Fruit fly (Drosophila melanogaster) whole organism, prepupa: ENCODE data around the gene CG46281.

Experiments
- CG10669 ChIP-seq: fragments of 200-800 bp; sonication (Bioruptor generic); optimal IDR thresholded peaks from 3 replicates; lab custom pipeline; 2018; ENCODE audit warnings: missing biosample characterization, mild to moderate bottlenecking, missing genetic modification characterization, moderate library complexity
- CG11762 ChIP-seq: fragments of 200-800 bp; sonication (Bioruptor generic); optimal IDR thresholded peaks from 3 replicates; lab custom pipeline; 2016; ENCODE audit warnings: missing biosample characterization, missing genetic modification characterization; ENCODE audit not compliant: insufficient read depth
- CG11902 ChIP-seq: fragments of 200-800 bp; sonication (Bioruptor generic); optimal IDR thresholded peaks from 3 replicates; lab custom pipeline; 2016; ENCODE audit warnings: missing biosample characterization, missing genetic modification characterization
- CG15336 ChIP-seq: fragments of 200-800 bp; sonication (Bioruptor generic); IDR thresholded peaks from 2 replicates; pipeline ENCODE4 v1.3.6; 2022; ENCODE audit warnings: missing biosample characterization, missing genetic modification characterization
- CG1621 ChIP-seq: fragments of 200-800 bp; sonication (Bioruptor generic); optimal IDR thresholded peaks from 3 replicates; lab custom pipeline; 2018; ENCODE audit warnings: missing biosample characterization, mild to moderate bottlenecking, missing genetic modification characterization
- CG16779 ChIP-seq: fragments of 200-800 bp; sonication (Bioruptor generic); optimal IDR thresholded peaks from 3 replicates; lab custom pipeline; 2017; ENCODE audit warnings: missing biosample characterization, mild to moderate bottlenecking, missing genetic modification characterization
- CG3032 ChIP-seq: fragments of 200-800 bp; optimal IDR thresholded peaks from 2 replicates; lab custom pipeline; 2019; ENCODE audit warnings: missing biosample characterization, mild to moderate bottlenecking, missing genetic modification characterization, moderate library complexity
- CG31627 ChIP-seq: fragments of 200-800 bp; sonication (Bioruptor generic); optimal IDR thresholded peaks from 3 replicates; lab custom pipeline; 2016; ENCODE audit warnings: missing biosample characterization, missing genetic modification characterization
- CG32006 ChIP-seq: fragments of 200-800 bp; sonication (Bioruptor generic); optimal IDR thresholded peaks from 3 replicates; lab custom pipeline; 2017; ENCODE audit warnings: missing biosample characterization, mild to moderate bottlenecking, missing genetic modification characterization
- CG34406 ChIP-seq: fragments of 200-800 bp; sonication (Bioruptor generic); optimal IDR thresholded peaks from 3 replicates; lab custom pipeline; 2016; ENCODE audit warnings: missing biosample characterization, missing genetic modification characterization
- CG3919 ChIP-seq: fragments of 200-800 bp; sonication (Bioruptor generic); optimal IDR thresholded peaks from 3 replicates; lab custom pipeline; 2016; ENCODE audit warnings: missing biosample characterization, missing genetic modification characterization
- CG4318 ChIP-seq: fragments of 200-800 bp; sonication (Bioruptor generic); optimal IDR thresholded peaks from 3 replicates; lab custom pipeline; 2017; ENCODE audit warnings: missing biosample characterization, mild to moderate bottlenecking, missing genetic modification characterization
- CG6163 ChIP-seq: fragments of 200-800 bp; sonication (Bioruptor generic); IDR thresholded peaks from 3 replicates; pipeline ENCODE4 v1.3.6; 2022; ENCODE audit warnings: missing biosample characterization, missing genetic modification characterization
- CG6276 ChIP-seq: fragments of 200-800 bp; sonication (Bioruptor generic); optimal IDR thresholded peaks from 2 replicates; lab custom pipeline; 2017; ENCODE audit warnings: missing biosample characterization, mild to moderate bottlenecking, missing genetic modification characterization
- CG6792 ChIP-seq: fragments of 200-800 bp; sonication (Bioruptor generic); optimal IDR thresholded peaks from 3 replicates; lab custom pipeline; 2016; ENCODE audit warnings: missing biosample characterization, missing genetic modification characterization
- CG6808 ChIP-seq: fragments of 200-800 bp; sonication (Bioruptor generic); optimal IDR thresholded peaks from 3 replicates; lab custom pipeline; 2017; ENCODE audit warnings: missing biosample characterization, missing genetic modification characterization, mild to moderate bottlenecking, moderate library complexity, missing genetic modification reagents
- CG6854 ChIP-seq: fragments of 200-800 bp; sonication (Bioruptor generic); optimal IDR thresholded peaks from 2 replicates; lab custom pipeline; 2017; ENCODE audit warnings: missing biosample characterization, mild to moderate bottlenecking, missing genetic modification characterization
- CG7368 ChIP-seq: fragments of 200-800 bp; sonication (Bioruptor generic); optimal IDR thresholded peaks from 3 replicates; lab custom pipeline; 2016; ENCODE audit warnings: missing biosample characterization, missing genetic modification characterization
- Eip78C ChIP-seq: fragments of 200-800 bp; sonication (Bioruptor generic); peaks from one replicate; lab custom pipeline; 2016; ENCODE audit warnings: missing biosample characterization, missing genetic modification characterization
- Ets96B ChIP-seq: fragments of 200-800 bp; optimal IDR thresholded peaks from 2 replicates; lab custom pipeline; 2019; ENCODE audit warnings: missing biosample characterization, mild to moderate bottlenecking, missing genetic modification characterization, moderate library complexity
- Gug ChIP-seq: fragments of 200-800 bp; sonication (Bioruptor generic); IDR thresholded peaks from 2 replicates; pipeline ENCODE4 v1.3.6; 2022; ENCODE audit warnings: missing biosample characterization, missing genetic modification characterization
- Hr38 ChIP-seq: sonication (Bioruptor generic); optimal IDR thresholded peaks from 2 replicates; lab custom pipeline; 2016; ENCODE audit warnings: missing biosample characterization, missing genetic modification characterization
- Hr39 ChIP-seq: fragments of 200-800 bp; sonication (Bioruptor generic); optimal IDR thresholded peaks from 2 replicates; lab custom pipeline; 2016; ENCODE audit warnings: missing biosample characterization, missing genetic modification characterization
- Hr4 ChIP-seq: fragments of 200-800 bp; sonication (Bioruptor generic); optimal IDR thresholded peaks from 3 replicates; lab custom pipeline; 2016; ENCODE audit warnings: missing biosample characterization, missing genetic modification characterization
- Met ChIP-seq: fragments of 200-800 bp; sonication (Bioruptor generic); optimal IDR thresholded peaks from 3 replicates; lab custom pipeline; 2016; ENCODE audit warnings: missing biosample characterization, missing genetic modification characterization
- OdsH ChIP-seq: fragments of 200-800 bp; sonication (Bioruptor generic); optimal IDR thresholded peaks from 3 replicates; lab custom pipeline; 2016; ENCODE audit warnings: missing biosample characterization, missing genetic modification characterization
- Smox ChIP-seq: fragments of 200-800 bp; sonication (Bioruptor generic); optimal IDR thresholded peaks from 3 replicates; lab custom pipeline; 2016; ENCODE audit warnings: missing biosample characterization, missing genetic modification characterization
- Sox102F ChIP-seq: fragments of 200-800 bp; sonication (Bioruptor generic); optimal IDR thresholded peaks from 2 replicates; lab custom pipeline; 2016; ENCODE audit warnings: missing biosample characterization, mild to moderate bottlenecking, missing genetic modification characterization
- Sox15 ChIP-seq: fragments of 200-800 bp; sonication (Bioruptor generic); optimal IDR thresholded peaks from 3 replicates; lab custom pipeline; 2016; ENCODE audit warnings: missing biosample characterization, missing genetic modification characterization
- achi ChIP-seq: fragments of 200-800 bp; sonication (Bioruptor generic); optimal IDR thresholded peaks from 3 replicates; lab custom pipeline; 2016; ENCODE audit warnings: missing biosample characterization, missing genetic modification characterization
- cyc ChIP-seq: fragments of 200-800 bp; sonication (Bioruptor generic); optimal IDR thresholded peaks from 3 replicates; lab custom pipeline; 2016; ENCODE audit warnings: missing biosample characterization, missing genetic modification characterization
- eg ChIP-seq: fragments of 200-800 bp; sonication (Bioruptor generic); IDR thresholded peaks from 3 replicates; pipeline ENCODE4 v1.3.6; 2022; ENCODE audit warnings: missing biosample characterization, missing genetic modification characterization
- esn ChIP-seq: fragments of 200-800 bp; sonication (Bioruptor generic); optimal IDR thresholded peaks from 2 replicates; lab custom pipeline; 2016; ENCODE audit warnings: missing biosample characterization, mild to moderate bottlenecking, missing genetic modification characterization, moderate library complexity
- fkh ChIP-seq: fragments of 200-800 bp; sonication (Bioruptor generic); optimal IDR thresholded peaks from 3 replicates; lab custom pipeline; 2017; ENCODE audit warnings: missing biosample characterization, mild to moderate bottlenecking, missing genetic modification characterization, moderate library complexity
- lz ChIP-seq: fragments of 200-800 bp; sonication (Bioruptor generic); optimal IDR thresholded peaks from 3 replicates; lab custom pipeline; 2016; ENCODE audit warnings: missing biosample characterization, missing genetic modification characterization
- net ChIP-seq: fragments of 200-800 bp; sonication (Bioruptor generic); optimal IDR thresholded peaks from 3 replicates; lab custom pipeline; 2016; ENCODE audit warnings: missing biosample characterization, missing genetic modification characterization
- salr ChIP-seq, 2 experiments: fragments of 200-800 bp; sonication (Bioruptor generic); optimal IDR thresholded peaks; 3 replicates each; lab custom pipeline; 2016 to 2018; ENCODE audit warnings: missing biosample characterization in 2 of 2, missing genetic modification characterization in 2 of 2, mild to moderate bottlenecking in 1 of 2
- spab ChIP-seq: fragments of 200-800 bp; sonication (Bioruptor generic); optimal IDR thresholded peaks from 2 replicates; lab custom pipeline; 2017; ENCODE audit warnings: missing biosample characterization, mild to moderate bottlenecking, missing genetic modification characterization, missing genetic modification reagents
- ss ChIP-seq, 2 experiments: fragments of 200-800 bp; sonication (Bioruptor generic); optimal IDR thresholded peaks; 2 replicates in 1 of 2; 3 replicates in 1 of 2; lab custom pipeline; 2017 to 2018; ENCODE audit warnings: mild to moderate bottlenecking in 2 of 2, missing biosample characterization in 2 of 2, missing genetic modification characterization in 2 of 2, moderate library complexity in 1 of 2
- topi ChIP-seq: fragments of 200-800 bp; sonication (Bioruptor generic); optimal IDR thresholded peaks from 3 replicates; lab custom pipeline; 2016; ENCODE audit warnings: missing biosample characterization, missing genetic modification characterization
- vri ChIP-seq: fragments of 200-800 bp; sonication (Bioruptor generic); optimal IDR thresholded peaks from 3 replicates; lab custom pipeline; 2016; ENCODE audit warnings: missing biosample characterization, mild to moderate bottlenecking, missing genetic modification characterization

Gene CG46281

DNA sequence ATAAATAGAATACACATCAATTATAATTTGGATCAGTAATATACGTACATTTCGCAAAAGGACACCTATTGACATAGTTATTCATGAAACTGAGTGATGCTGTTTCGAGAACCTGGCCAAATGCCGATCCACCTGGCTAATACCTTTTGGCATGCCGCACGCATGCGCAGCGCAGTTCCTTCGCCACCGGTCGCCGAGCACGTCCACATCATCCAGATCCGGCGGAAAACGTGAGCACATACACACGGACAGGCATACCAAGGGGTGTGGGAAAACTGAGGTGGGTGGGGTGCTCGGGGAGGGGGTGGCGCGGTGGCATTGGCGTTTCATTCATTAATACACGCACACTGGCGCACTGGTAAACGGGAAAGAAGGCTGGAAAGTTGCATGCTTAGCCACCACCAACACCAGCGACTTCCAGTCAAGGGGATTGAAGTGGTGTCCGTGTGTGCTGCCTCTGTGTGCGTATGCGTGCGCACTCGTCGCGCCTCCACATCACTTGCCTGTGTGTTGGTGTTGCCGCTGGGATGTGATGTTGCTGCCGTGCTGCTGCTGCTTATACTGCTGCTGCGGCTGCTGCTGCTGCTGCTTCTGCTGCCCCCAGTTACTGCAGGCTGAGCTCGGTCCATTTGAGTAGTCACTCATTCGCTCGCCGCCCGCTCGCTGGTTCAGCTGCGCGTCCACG, 27.2 kb upstream of the CG46281 start, which contains the start of gene sim:
Gene sim, plus strand, starts transcription at position 635 of the 685 bp plus-strand sequence.
- TF ChIP-seq ss (GFP tag; optimal IDR thresholded peaks at IDR 0.05; lab: Kevin White, UChicago) (peak in 1 of 2 experiments; percentile 42), eg (GFP tag; lab: Robert Waterston, UW) (0 out of 3 replicates have a peak, but pooled peaks have one; percentile 28), Sox15 (GFP tag; lab: Kevin White, UChicago) (no peak), CG10669 (no peak), CG3919 (peak; percentile 46), Smox (GFP tag; lab: Kevin White, UChicago) (no peak)

- no peak for TF ChIP-seq CG1621 (tag; lab: Kevin White, UChicago)
These were observed 26.4 kb upstream of the CG46281 start for dm6 chr3R:13056553-13056952.

- TF ChIP-seq CG6276 (GFP tag; lab: Kevin White, UChicago), result peak; percentile 98
- TF ChIP-seq fkh (GFP tag; lab: Kevin White, UChicago), result peak; percentile 60
- TF ChIP-seq eg (GFP tag; lab: Robert Waterston, UW), result no peak
These were observed 22.0 kb upstream of the CG46281 start, which contains the start of gene pic for dm6 chr3R:13051942-13052693. Gene pic, plus strand, starts transcription at chr3R:13052245.

DNA sequence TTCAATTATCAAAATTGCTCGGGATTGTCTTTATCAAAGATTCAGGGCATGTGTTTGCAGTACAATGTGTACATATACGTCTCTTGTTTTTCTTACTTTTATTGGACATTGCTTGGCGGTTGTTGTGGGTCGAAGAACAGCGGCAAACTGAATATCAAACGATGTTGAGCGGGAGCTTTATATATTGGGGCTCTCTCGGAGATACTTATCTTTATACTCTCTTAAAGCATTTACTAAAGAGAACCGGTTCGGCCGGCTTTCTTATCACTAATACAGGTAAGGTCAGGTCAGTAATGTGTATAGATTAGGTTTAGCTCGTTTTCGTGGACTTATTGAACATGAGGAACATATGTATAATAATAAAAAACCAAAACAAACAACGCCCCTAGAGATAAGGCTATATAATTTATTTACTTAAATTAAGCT, 21.2 kb upstream of the CG46281 start, which contains the start of gene CG7966:
Gene CG7966, minus strand, starts transcription at position 156 of the 426 bp plus-strand sequence.
- TF ChIP-seq CG34406 (GFP tag; lab: Kevin White, UChicago) (no peak), salr (GFP tag; optimal IDR thresholded peaks at IDR 0.05; lab: Kevin White, UChicago) (no peak), OdsH (GFP tag; lab: Kevin White, UChicago) (no peak), achi (GFP tag; lab: Kevin White, UChicago) (no peak), CG16779 (tag; lab: Kevin White, UChicago) (no peak), CG11762 (no peak), esn (GFP tag; lab: Kevin White, UChicago) (peak; percentile 49), net (GFP tag; lab: Kevin White, UChicago) (peak; percentile 31), Hr39 (GFP tag; lab: Kevin White, UChicago) (no peak), Sox15 (GFP tag; lab: Kevin White, UChicago) (no peak), vri (GFP tag; lab: Kevin White, UChicago) (peak; percentile 92), CG6854 (GFP tag; lab: Kevin White, UChicago) (peak; percentile 81), ss (GFP tag; optimal IDR thresholded peaks at IDR 0.05; lab: Kevin White, UChicago) (peak in 1 of 2 experiments; percentile 47), Sox102F (GFP tag; lab: Kevin White, UChicago) (peak; percentile 67), Eip78C (GFP tag; lab: Kevin White, UChicago) (peak; percentile 86), topi (GFP tag; lab: Kevin White, UChicago) (peak; percentile 13), CG3032 (peak; percentile 23), Hr4 (no peak), CG6276 (GFP tag; lab: Kevin White, UChicago) (no peak), CG6163 (no peak; the same call in 1 of the 3 replicates), Smox (GFP tag; lab: Kevin White, UChicago) (no peak), CG6792 (peak; percentile 32), CG32006 (GFP tag; lab: Kevin White, UChicago) (no peak), Hr38 (GFP tag; lab: Kevin White, UChicago) (no peak), Met (GFP tag; lab: Kevin White, UChicago) (no peak), Gug (GFP tag; lab: Robert Waterston, UW) (no peak), CG10669 (no peak), CG3919 (peak; percentile 53), CG1621 (tag; lab: Kevin White, UChicago) (peak; percentile 25), cyc (GFP tag; lab: Kevin White, UChicago) (no peak), CG15336 (GFP tag; lab: Robert Waterston, UW) (peak; percentile 55; the same call in 1 of the 2 replicates), CG11902 (GFP tag; lab: Kevin White, UChicago) (no peak), CG7368 (GFP tag; lab: Kevin White, UChicago) (no peak), spab (GFP tag; lab: Kevin White, UChicago) (no peak), Ets96B (tag; lab: Kevin White, UChicago) (no peak), fkh (GFP tag; lab: Kevin White, UChicago) (peak; percentile 100), CG31627 (GFP tag; lab: Kevin White, UChicago) (no peak), eg (GFP tag; lab: Robert Waterston, UW) (peak; percentile 46; the same call in 2 of the 3 replicates), CG4318 (GFP tag; lab: Kevin White, UChicago) (no peak), CG6808 (GFP tag; lab: Kevin White, UChicago) (no peak), lz (no peak)
